Worm (Caenorhabditis elegans) whole organism, mixed stage, embryonic: ENCODE results near the gene apc-17.

Experiments
- M03D4.4 ChIP-seq: sonication (generic microtip); optimal IDR thresholded peaks from 2 replicates; lab custom pipeline; 2017; ENCODE audit warnings: mild to moderate bottlenecking, missing genetic modification characterization, missing compliant biosample characterization
- bed-3 ChIP-seq: fragments of 200-800 bp; sonication (Bioruptor generic); optimal IDR thresholded peaks from 3 replicates; lab custom pipeline; 2018; ENCODE audit warnings: mild to moderate bottlenecking, missing genetic modification characterization, moderate library complexity, missing compliant biosample characterization
- blmp-1 ChIP-seq: fragments of 150-350 bp; optimal IDR thresholded peaks from 2 replicates; lab custom pipeline; 2014; ENCODE audit warnings: missing biosample characterization, missing genetic modification characterization
- ceh-39 ChIP-seq: fragments of 150-350 bp; optimal IDR thresholded peaks from 2 replicates; lab custom pipeline; 2014; ENCODE audit warnings: missing biosample characterization, missing genetic modification characterization
- ceh-43 ChIP-seq: fragments of 200-800 bp; sonication (Bioruptor generic); optimal IDR thresholded peaks from 2 replicates; lab custom pipeline; 2018; ENCODE audit warnings: mild to moderate bottlenecking, missing genetic modification characterization, moderate library complexity, missing compliant biosample characterization
- ceh-83 ChIP-seq: fragments of 200-800 bp; sonication (Bioruptor generic); optimal IDR thresholded peaks from 2 replicates; lab custom pipeline; 2018; ENCODE audit warnings: mild to moderate bottlenecking, missing genetic modification characterization, missing compliant biosample characterization
- ces-1 ChIP-seq: fragments of 150-350 bp; optimal IDR thresholded peaks from 2 replicates; lab custom pipeline; 2014; ENCODE audit warnings: missing biosample characterization, missing genetic modification reagents, missing genetic modification characterization
- drap-1 ChIP-seq: fragments of 200-800 bp; sonication (Bioruptor generic); optimal IDR thresholded peaks from 3 replicates; lab custom pipeline; 2018; ENCODE audit warnings: mild to moderate bottlenecking, missing genetic modification characterization, missing compliant biosample characterization
- elt-1 ChIP-seq: sonication (generic microtip); optimal IDR thresholded peaks from 2 replicates; lab custom pipeline; 2017; ENCODE audit warnings: missing genetic modification characterization, mild to moderate bottlenecking, missing compliant biosample characterization, antibody characterized with exemption, moderate library complexity, borderline replicate concordance; ENCODE audit not compliant: insufficient read depth
- elt-3 ChIP-seq: fragments of 150-350 bp; optimal IDR thresholded peaks from 2 replicates; lab custom pipeline; 2014; ENCODE audit warnings: missing biosample characterization, missing genetic modification characterization
- flh-1 ChIP-seq: fragments of 200-800 bp; sonication (Bioruptor generic); optimal IDR thresholded peaks from 2 replicates; lab custom pipeline; 2018; ENCODE audit warnings: mild to moderate bottlenecking, missing genetic modification characterization, moderate library complexity, missing compliant biosample characterization
- ham-2 ChIP-seq: fragments of 200-800 bp; sonication (Bioruptor generic); optimal IDR thresholded peaks from 2 replicates; lab custom pipeline; 2018; ENCODE audit warnings: mild to moderate bottlenecking, missing genetic modification characterization, missing compliant biosample characterization
- lin-13 ChIP-seq: fragments of 150-350 bp; optimal IDR thresholded peaks from 2 replicates; lab custom pipeline; 2014; ENCODE audit warnings: missing biosample characterization, missing genetic modification characterization
- lsy-2 ChIP-seq: fragments of 150-350 bp; optimal IDR thresholded peaks from 2 replicates; lab custom pipeline; 2014; ENCODE audit warnings: missing biosample characterization, missing genetic modification characterization
- mab-5 ChIP-seq: fragments of 150-350 bp; optimal IDR thresholded peaks from 2 replicates; lab custom pipeline; 2014; ENCODE audit warnings: missing biosample characterization, missing genetic modification characterization
- mls-2 ChIP-seq: sonication (generic microtip); optimal IDR thresholded peaks from 2 replicates; lab custom pipeline; 2016; ENCODE audit warnings: mild to moderate bottlenecking, missing genetic modification characterization, moderate library complexity, missing compliant biosample characterization
- nhr-12 ChIP-seq: fragments of 150-350 bp; optimal IDR thresholded peaks from 2 replicates; lab custom pipeline; 2014; ENCODE audit warnings: missing biosample characterization, missing genetic modification characterization
- nhr-2 ChIP-seq: fragments of 150-350 bp; optimal IDR thresholded peaks from 2 replicates; lab custom pipeline; 2014; ENCODE audit warnings: missing biosample characterization, missing genetic modification characterization
- nhr-237 ChIP-seq: fragments of 150-350 bp; optimal IDR thresholded peaks from 2 replicates; lab custom pipeline; 2014; ENCODE audit warnings: missing biosample characterization, missing genetic modification characterization
- nhr-76 ChIP-seq: sonication (generic microtip); optimal IDR thresholded peaks from 2 replicates; lab custom pipeline; 2017; ENCODE audit warnings: missing biosample characterization, missing genetic modification characterization
- pha-4 ChIP-seq: fragments of 150-350 bp; optimal IDR thresholded peaks from 2 replicates; lab custom pipeline; 2018; ENCODE audit warnings: missing biosample characterization, missing genetic modification reagents, missing genetic modification characterization
- sem-2 ChIP-seq: fragments of 200-800 bp; sonication (Bioruptor generic); optimal IDR thresholded peaks from 2 replicates; lab custom pipeline; 2018; ENCODE audit warnings: mild to moderate bottlenecking, missing genetic modification characterization, missing compliant biosample characterization
- snpc-4 ChIP-seq: fragments of 150-350 bp; optimal IDR thresholded peaks from 2 replicates; lab custom pipeline; 2014; ENCODE audit warnings: missing biosample characterization, missing genetic modification characterization
- tbx-8 ChIP-seq: fragments of 200-800 bp; sonication (Bioruptor generic); optimal IDR thresholded peaks from 2 replicates; lab custom pipeline; 2018; ENCODE audit warnings: mild to moderate bottlenecking, missing genetic modification characterization, moderate library complexity, missing compliant biosample characterization
- unc-120 ChIP-seq: sonication (generic microtip); optimal IDR thresholded peaks from 2 replicates; lab custom pipeline; 2017; ENCODE audit warnings: missing genetic modification characterization, missing compliant biosample characterization; ENCODE audit not compliant: poor library complexity, severe bottlenecking
- unc-39 ChIP-seq: fragments of 150-350 bp; optimal IDR thresholded peaks from 2 replicates; lab custom pipeline; 2014; ENCODE audit warnings: missing biosample characterization, missing genetic modification characterization
- unc-62 ChIP-seq: fragments of 150-350 bp; optimal IDR thresholded peaks from 2 replicates; lab custom pipeline; 2014; ENCODE audit warnings: missing biosample characterization, missing genetic modification reagents, missing genetic modification characterization
- zip-8 ChIP-seq: fragments of 150-350 bp; optimal IDR thresholded peaks from 2 replicates; lab custom pipeline; 2014; ENCODE audit warnings: missing biosample characterization, missing genetic modification characterization
- ztf-11 ChIP-seq: fragments of 150-350 bp; optimal IDR thresholded peaks from 2 replicates; lab custom pipeline; 2014; ENCODE audit warnings: missing biosample characterization, missing genetic modification characterization

Gene apc-17

DNA sequence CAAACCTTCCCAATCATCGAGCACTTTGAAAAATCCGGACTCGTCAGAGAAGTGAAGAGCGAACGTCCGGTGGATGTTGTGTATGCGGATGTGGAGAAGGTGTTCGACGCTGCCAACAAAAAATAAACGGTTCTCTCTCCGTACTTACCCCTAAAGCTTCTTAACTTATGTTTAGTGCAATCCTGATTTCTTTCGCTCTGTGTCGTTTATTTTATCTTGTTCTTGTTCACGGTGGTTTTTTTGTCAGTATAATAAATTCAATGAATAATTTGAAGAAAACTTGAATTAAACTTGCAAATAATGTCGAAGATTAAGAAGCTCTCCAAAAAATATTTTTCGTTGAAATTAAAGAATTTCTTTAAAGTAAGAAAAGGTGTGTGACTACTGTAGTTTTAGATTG is 21.1 kb downstream of the apc-17 start, which contains the start of gene F40F8.3:
F40F8.3 (plus strand) TSS at position 301 of the 400 bp plus-strand sequence.
- TF ChIP-seq nhr-2 (no peak), unc-39 (tag; lab: Kevin White, UChicago) (no peak), lsy-2 (tag; lab: Kevin White, UChicago) (no peak), elt-1 (tag; lab: Kevin White, UChicago) (no peak), ztf-11 (tag; lab: Kevin White, UChicago) (no peak), M03D4.4 (tag; lab: Kevin White, UChicago) (no peak), tbx-8 (GFP tag; lab: Kevin White, UChicago) (no peak), nhr-76 (tag; lab: Kevin White, UChicago) (no peak), zip-8 (tag; lab: Kevin White, UChicago) (no peak), blmp-1 (tag; lab: Kevin White, UChicago) (no peak), pha-4 (tag; lab: Kevin White, UChicago) (no peak), nhr-237 (tag; lab: Kevin White, UChicago) (no peak), sem-2 (GFP tag; lab: Kevin White, UChicago) (no peak), elt-3 (tag; lab: Kevin White, UChicago) (no peak), mab-5 (tag; lab: Kevin White, UChicago) (no peak), flh-1 (GFP tag; lab: Kevin White, UChicago) (no peak), ces-1 (no peak)

DNA sequence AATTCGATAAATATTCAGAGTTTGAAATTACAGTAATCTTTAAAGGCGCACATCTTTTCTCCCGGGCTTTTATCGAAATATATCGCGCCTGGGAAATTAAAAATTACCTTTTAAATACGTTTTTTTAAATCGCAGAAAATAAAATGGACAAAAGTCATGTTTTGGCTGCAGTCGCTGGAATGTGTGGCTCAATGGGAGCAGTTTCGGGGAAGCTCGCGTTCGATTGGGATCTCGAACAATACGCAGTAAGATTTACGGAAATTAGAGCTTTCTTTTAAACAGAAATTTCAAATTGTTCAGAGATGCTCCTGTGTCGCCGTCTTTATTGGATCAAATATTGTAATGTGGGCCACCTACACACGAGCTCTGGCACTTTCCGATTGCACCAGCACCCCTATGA is 21.6 kb downstream of the apc-17 start, which contains the start of gene F40F8.12:
F40F8.12 (plus strand) TSS at position 301 of the 400 bp plus-strand sequence.
- TF ChIP-seq ceh-39 (tag; lab: Kevin White, UChicago) (no peak), nhr-12 (tag; lab: Kevin White, UChicago) (no peak), bed-3 (no peak), mab-5 (tag; lab: Kevin White, UChicago) (no peak), lin-13 (no peak), nhr-237 (tag; lab: Kevin White, UChicago) (no peak), unc-39 (tag; lab: Kevin White, UChicago) (no peak), unc-62 (GFP tag; lab: Kevin White, UChicago) (no peak), ces-1 (no peak), nhr-2 (no peak), lsy-2 (tag; lab: Kevin White, UChicago) (no peak)

- TF ChIP-seq tbx-8 (GFP tag; lab: Kevin White, UChicago), result no peak
- no peak for TF ChIP-seq nhr-12 (tag; lab: Kevin White, UChicago)
- TF ChIP-seq ceh-39 (tag; lab: Kevin White, UChicago), result peak; percentile 4
- no peak for TF ChIP-seq ham-2 (GFP tag; lab: Kevin White, UChicago)
- TF ChIP-seq unc-120 (tag; lab: Kevin White, UChicago), result peak; percentile 27
- TF ChIP-seq blmp-1 (tag; lab: Kevin White, UChicago), result peak; percentile 4
- TF ChIP-seq lin-13, result no peak
- no peak for TF ChIP-seq sem-2 (GFP tag; lab: Kevin White, UChicago)
- no peak for TF ChIP-seq mls-2
- TF ChIP-seq ceh-43, result no peak
- TF ChIP-seq lsy-2 (tag; lab: Kevin White, UChicago), result peak; percentile 59
- TF ChIP-seq flh-1 (GFP tag; lab: Kevin White, UChicago), result no peak
- TF ChIP-seq snpc-4 (tag; lab: Kevin White, UChicago), result no peak
- TF ChIP-seq ces-1, result peak; percentile 6
- no peak for TF ChIP-seq ceh-83 (GFP tag; lab: Kevin White, UChicago)
- TF ChIP-seq elt-3 (tag; lab: Kevin White, UChicago), result no peak
- peak; percentile 3 for TF ChIP-seq nhr-237 (tag; lab: Kevin White, UChicago)
- no peak for TF ChIP-seq zip-8 (tag; lab: Kevin White, UChicago)
- no peak for TF ChIP-seq elt-1 (tag; lab: Kevin White, UChicago)
Observed at ce11 chrII:11132542-11132941, 24.6 kb downstream of the apc-17 start, which contains the start of gene F40F8.11. Gene F40F8.11, minus strand, starts transcription at chrII:11132590.

DNA sequence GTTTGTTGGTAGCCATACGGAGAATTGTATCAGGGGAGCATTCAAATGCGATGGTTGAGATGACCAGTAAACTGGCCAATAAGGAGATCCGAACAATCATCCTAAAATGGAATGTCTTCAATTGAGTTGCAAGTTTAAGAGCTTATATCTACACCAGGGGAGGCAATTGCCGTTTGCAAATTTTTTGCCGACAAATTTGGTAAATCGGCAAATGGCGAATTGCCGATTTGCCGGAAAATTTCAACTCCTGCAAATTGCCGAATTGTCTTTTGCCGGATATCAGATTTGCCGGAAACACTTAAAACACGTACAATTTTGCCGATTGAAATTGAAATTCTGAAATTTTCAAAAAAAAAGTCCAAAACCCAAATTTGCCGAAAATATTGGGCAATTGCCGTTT is 26.9 kb downstream of the apc-17 start, which contains the start of gene F40F8.5:
F40F8.5 (minus strand) TSS at position 101 of the 400 bp plus-strand sequence.
- TF ChIP-seq mab-5 (tag; lab: Kevin White, UChicago) (no peak), ceh-39 (tag; lab: Kevin White, UChicago) (no peak), lin-13 (no peak)

DNA sequence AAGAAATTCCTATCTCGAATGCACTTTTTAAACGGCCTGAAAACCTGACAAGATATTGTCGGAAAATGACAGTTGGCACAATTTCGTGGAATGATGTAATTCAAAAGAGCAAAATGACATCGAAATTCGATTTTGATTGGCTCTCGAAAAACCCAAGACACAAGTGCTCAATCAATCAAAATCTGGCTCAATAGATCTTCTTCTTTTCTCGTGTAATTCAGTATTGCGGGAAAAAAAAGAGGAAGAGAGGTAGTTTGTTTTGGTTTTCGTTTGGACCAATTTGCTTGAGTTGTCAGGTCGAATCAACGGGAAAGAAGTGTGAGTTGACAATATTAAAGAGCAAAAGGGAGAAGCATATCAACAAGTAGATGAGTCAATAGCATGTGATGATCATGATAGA is 27.8 kb downstream of the apc-17 start:
- no peak for TF ChIP-seq zip-8 (tag; lab: Kevin White, UChicago)
- no peak for TF ChIP-seq lin-13
- no peak for TF ChIP-seq drap-1
- TF ChIP-seq unc-62 (GFP tag; lab: Kevin White, UChicago), result peak; percentile 78
- TF ChIP-seq unc-39 (tag; lab: Kevin White, UChicago), result no peak
- TF ChIP-seq nhr-12 (tag; lab: Kevin White, UChicago), result no peak
- no peak for TF ChIP-seq ztf-11 (tag; lab: Kevin White, UChicago)
